Fruit fly (Drosophila melanogaster): ENCODE results near the gene CG10383.
A peak's percentile ranks its signal among the peaks of the same experiment; 100 is the strongest.

Gene CG10383

DNA sequence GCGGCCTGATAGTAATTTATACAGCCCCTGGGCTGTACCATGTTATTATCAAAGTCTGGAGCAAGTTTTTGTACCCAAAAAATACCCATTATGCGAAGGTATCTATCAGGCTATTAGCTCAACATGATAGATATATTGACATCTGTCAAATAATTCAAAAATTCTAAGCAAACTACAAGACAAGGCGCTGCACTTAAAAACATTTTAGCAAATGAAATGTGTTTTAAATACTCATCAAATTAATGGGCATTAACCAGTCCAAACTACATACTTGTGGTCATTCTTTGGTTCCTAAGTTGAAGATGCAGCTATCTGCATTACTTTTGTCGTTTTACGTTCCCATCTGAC, 42.1 kb downstream of the CG10383 start:
- peak; percentile 85 for TF ChIP-seq CG17806 (tag; optimal IDR thresholded peaks at IDR 0.05)
- TF ChIP-seq EcR (GFP tag; optimal IDR thresholded peaks at IDR 0.05) = no peak
- TF ChIP-seq CG4496 (GFP tag; IDR thresholded peaks at IDR 0.05) = peak; percentile 77
- TF ChIP-seq CG12605 (GFP tag; IDR thresholded peaks at IDR 0.05) = 0 out of 2 replicates have a peak, but pooled peaks have one; percentile 23
- TF ChIP-seq Snoo (tag; optimal IDR thresholded peaks at IDR 0.05) = peak; percentile 69
- no peak for TF ChIP-seq CG10348 (GFP tag; IDR thresholded peaks at IDR 0.05)
- peak; percentile 27 for TF ChIP-seq CG13204 (GFP tag; optimal IDR thresholded peaks at IDR 0.05)
- TF ChIP-seq CG14655 (GFP tag; optimal IDR thresholded peaks at IDR 0.05) = peak; percentile 78
- TF ChIP-seq rn (GFP tag; IDR thresholded peaks at IDR 0.05) = no peak
- peak; percentile 83 for TF ChIP-seq CG34367 (tag; optimal IDR thresholded peaks at IDR 0.05)
- TF ChIP-seq Pif1A (GFP tag; optimal IDR thresholded peaks at IDR 0.05) = peak; percentile 82
- TF ChIP-seq fd96Ca (GFP tag; IDR thresholded peaks at IDR 0.05) = peak; percentile 65
- no peak; the same call in 1 of the 2 replicates for TF ChIP-seq Ets98B (GFP tag; IDR thresholded peaks at IDR 0.05)
- peak; percentile 74 for TF ChIP-seq CG8301 (tag; optimal IDR thresholded peaks at IDR 0.05)
- peak; percentile 50 for TF ChIP-seq gl (tag; optimal IDR thresholded peaks at IDR 0.05)
- TF ChIP-seq CG9948 (tag; optimal IDR thresholded peaks at IDR 0.05) = peak; percentile 74
- peak; percentile 86 for TF ChIP-seq Pif1B (GFP tag; optimal IDR thresholded peaks at IDR 0.05)
- peak; percentile 84 for TF ChIP-seq CG8159 (tag; optimal IDR thresholded peaks at IDR 0.05)
- no peak for TF ChIP-seq CG32121 (GFP tag; IDR thresholded peaks at IDR 0.05)
- TF ChIP-seq D1 (tag; optimal IDR thresholded peaks at IDR 0.05) = peak; percentile 62
- TF ChIP-seq CG15710 (tag; optimal IDR thresholded peaks at IDR 0.05) = peak; percentile 78

DNA sequence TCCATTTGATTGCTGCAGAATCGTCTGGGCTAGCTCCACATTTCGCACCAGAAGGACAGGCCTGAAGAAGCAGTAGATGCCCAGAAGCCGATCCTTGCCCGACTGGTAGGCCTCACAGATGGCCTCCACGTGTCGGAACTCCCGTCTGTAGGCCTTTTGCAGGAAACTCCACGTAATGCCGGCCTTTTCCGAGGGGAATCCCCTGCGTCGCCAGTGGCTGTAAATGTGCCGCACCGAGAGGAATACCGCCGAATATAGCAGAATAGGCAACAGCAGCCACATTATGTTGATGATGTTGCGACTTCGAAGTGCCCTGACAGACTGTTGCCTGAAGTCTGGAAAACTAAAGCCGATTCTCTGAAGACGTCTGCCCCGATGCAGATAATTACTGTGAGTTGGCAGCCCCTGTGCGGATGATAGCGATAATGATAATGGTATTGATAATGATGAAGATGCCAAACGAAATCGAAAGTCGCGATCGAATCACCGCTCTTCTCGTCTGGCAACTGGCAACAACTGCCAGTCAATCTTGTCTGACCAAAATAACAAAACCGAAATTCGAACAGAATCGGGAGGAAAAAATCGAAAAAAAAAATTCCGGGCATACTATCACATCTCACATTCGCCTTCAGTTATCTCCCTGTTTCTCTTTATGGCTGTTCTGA, 42.6 kb downstream of the CG10383 start, which contains the start of gene Cyp310a1:
TSS of gene Cyp310a1 (minus strand) at position 348 of the 665 bp plus-strand sequence.
- TF ChIP-seq CG34367 (tag; optimal IDR thresholded peaks at IDR 0.05) = no peak
- no peak for TF ChIP-seq CG14655 (GFP tag; optimal IDR thresholded peaks at IDR 0.05)
- no peak for TF ChIP-seq CG8301 (tag; optimal IDR thresholded peaks at IDR 0.05)
- no peak for TF ChIP-seq CG15710 (tag; optimal IDR thresholded peaks at IDR 0.05)
- no peak for TF ChIP-seq CG13204 (GFP tag; optimal IDR thresholded peaks at IDR 0.05)
- no peak for TF ChIP-seq gl (tag; optimal IDR thresholded peaks at IDR 0.05)
- no peak for TF ChIP-seq CG9948 (tag; optimal IDR thresholded peaks at IDR 0.05)
- no peak for TF ChIP-seq Pif1A (GFP tag; optimal IDR thresholded peaks at IDR 0.05)
- no peak for TF ChIP-seq Snoo (tag; optimal IDR thresholded peaks at IDR 0.05)
- TF ChIP-seq CG8159 (tag; optimal IDR thresholded peaks at IDR 0.05) = no peak
- no peak for TF ChIP-seq EcR (GFP tag; optimal IDR thresholded peaks at IDR 0.05)
- TF ChIP-seq CG32121 (GFP tag; IDR thresholded peaks at IDR 0.05) = no peak
- no peak for TF ChIP-seq Ets98B (GFP tag; IDR thresholded peaks at IDR 0.05)
- TF ChIP-seq CG12605 (GFP tag; IDR thresholded peaks at IDR 0.05) = no peak
- no peak for TF ChIP-seq CG17806 (tag; optimal IDR thresholded peaks at IDR 0.05)
- no peak for TF ChIP-seq CG10348 (GFP tag; IDR thresholded peaks at IDR 0.05)
- TF ChIP-seq Pif1B (GFP tag; optimal IDR thresholded peaks at IDR 0.05) = no peak
- no peak for TF ChIP-seq D1 (tag; optimal IDR thresholded peaks at IDR 0.05)

DNA sequence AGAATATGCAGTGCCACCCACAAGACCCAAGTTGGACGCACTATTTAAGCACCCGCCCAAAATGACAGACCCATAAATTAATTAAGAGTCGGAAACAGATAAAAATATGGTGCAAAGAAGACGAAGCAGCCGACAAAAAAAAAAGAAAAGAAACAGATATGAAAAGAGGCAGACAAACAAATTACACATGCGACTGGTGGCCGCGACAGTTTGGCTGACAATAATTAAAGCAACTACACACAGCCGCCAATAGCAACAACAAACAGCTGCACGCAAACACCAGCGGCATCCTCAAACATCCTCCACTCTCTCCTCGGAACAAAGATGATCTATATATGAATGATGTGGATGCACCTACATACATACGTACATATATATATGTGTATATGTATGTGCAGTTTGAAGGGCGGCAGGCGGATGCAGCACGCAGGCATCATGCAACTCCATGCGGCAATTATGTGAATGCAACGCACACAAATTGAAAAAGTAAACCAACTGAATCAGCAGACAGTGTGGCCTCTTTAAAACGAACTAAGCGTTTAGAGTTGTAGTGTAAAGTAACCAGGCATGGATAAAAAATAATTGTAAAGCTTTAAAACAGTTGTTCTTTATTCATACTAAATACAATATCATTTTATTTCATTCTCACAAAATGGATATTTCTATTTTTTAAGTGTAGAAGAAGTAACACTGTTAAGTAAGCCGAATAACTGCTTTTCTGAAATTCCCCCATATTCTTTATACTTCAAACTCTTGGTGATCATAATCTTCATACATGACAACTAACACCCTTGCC, 47.3 kb downstream of the CG10383 start:
- peak; percentile 49 for TF ChIP-seq CG13204 (GFP tag; optimal IDR thresholded peaks at IDR 0.05)
- TF ChIP-seq CG8301 (tag; optimal IDR thresholded peaks at IDR 0.05) = peak; percentile 27
- TF ChIP-seq CG17806 (tag; optimal IDR thresholded peaks at IDR 0.05) = peak; percentile 24
- no peak for TF ChIP-seq Ets98B (GFP tag; IDR thresholded peaks at IDR 0.05)
- TF ChIP-seq Pif1A (GFP tag; optimal IDR thresholded peaks at IDR 0.05) = peak; percentile 58
- peak; percentile 58 for TF ChIP-seq CG34367 (tag; optimal IDR thresholded peaks at IDR 0.05)
- peak; percentile 48 for TF ChIP-seq Snoo (tag; optimal IDR thresholded peaks at IDR 0.05)
- TF ChIP-seq CG8159 (tag; optimal IDR thresholded peaks at IDR 0.05) = peak; percentile 24
- TF ChIP-seq CG32121 (GFP tag; IDR thresholded peaks at IDR 0.05) = no peak
- TF ChIP-seq CG15710 (tag; optimal IDR thresholded peaks at IDR 0.05) = peak; percentile 70
- TF ChIP-seq CG14655 (GFP tag; optimal IDR thresholded peaks at IDR 0.05) = peak; percentile 20
- TF ChIP-seq CG4496 (GFP tag; IDR thresholded peaks at IDR 0.05) = 0 out of 3 replicates have a peak, but pooled peaks have one; percentile 13
- no peak for TF ChIP-seq D1 (tag; optimal IDR thresholded peaks at IDR 0.05)
- TF ChIP-seq Pif1B (GFP tag; optimal IDR thresholded peaks at IDR 0.05) = peak; percentile 1
- TF ChIP-seq CG9948 (tag; optimal IDR thresholded peaks at IDR 0.05) = peak; percentile 48
- TF ChIP-seq CG10348 (GFP tag; IDR thresholded peaks at IDR 0.05) = no peak

DNA sequence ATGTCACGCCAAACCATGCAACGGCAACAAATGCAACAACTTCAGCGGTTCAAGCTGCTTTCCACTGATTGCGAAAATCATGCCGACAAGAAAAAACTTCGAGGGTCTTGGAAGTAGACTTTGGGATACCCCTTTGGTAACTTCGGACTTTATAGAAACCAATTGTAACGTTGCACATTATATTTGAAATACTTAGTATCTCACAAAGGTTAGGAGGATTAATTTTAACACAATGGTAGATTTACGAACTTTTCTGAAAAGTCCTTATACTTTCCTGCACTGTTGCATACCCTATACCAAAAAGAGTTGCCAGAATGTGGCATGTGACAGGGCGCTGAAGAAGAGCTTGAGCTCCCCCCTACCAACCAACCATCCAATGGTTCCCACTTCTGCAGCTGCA, 49.9 kb downstream of the CG10383 start:
- TF ChIP-seq CG17806 (tag; optimal IDR thresholded peaks at IDR 0.05) (peak; percentile 66), fd96Ca (GFP tag; IDR thresholded peaks at IDR 0.05) (peak; percentile 59; the same call in 1 of the 3 replicates), Ets98B (GFP tag; IDR thresholded peaks at IDR 0.05) (peak; percentile 36; the same call in 1 of the 2 replicates), CG8301 (tag; optimal IDR thresholded peaks at IDR 0.05) (peak; percentile 60), CG14655 (GFP tag; optimal IDR thresholded peaks at IDR 0.05) (peak; percentile 62), EcR (GFP tag; optimal IDR thresholded peaks at IDR 0.05) (no peak), D1 (tag; optimal IDR thresholded peaks at IDR 0.05) (no peak), CG8159 (tag; optimal IDR thresholded peaks at IDR 0.05) (peak; percentile 74), rn (GFP tag; IDR thresholded peaks at IDR 0.05) (0 out of 2 replicates have a peak, but pooled peaks have one; percentile 23), CG4496 (GFP tag; IDR thresholded peaks at IDR 0.05) (peak; percentile 74; the same call in 2 of the 3 replicates), CG13204 (GFP tag; optimal IDR thresholded peaks at IDR 0.05) (no peak), CG34367 (tag; optimal IDR thresholded peaks at IDR 0.05) (peak; percentile 49), CG9948 (tag; optimal IDR thresholded peaks at IDR 0.05) (peak; percentile 58), CG15710 (tag; optimal IDR thresholded peaks at IDR 0.05) (peak; percentile 51), CG10348 (GFP tag; IDR thresholded peaks at IDR 0.05) (no peak), Snoo (tag; optimal IDR thresholded peaks at IDR 0.05) (peak; percentile 69), Pif1A (GFP tag; optimal IDR thresholded peaks at IDR 0.05) (peak; percentile 74), gl (tag; optimal IDR thresholded peaks at IDR 0.05) (peak; percentile 27), CG32121 (GFP tag; IDR thresholded peaks at IDR 0.05) (peak; percentile 52), Pif1B (GFP tag; optimal IDR thresholded peaks at IDR 0.05) (peak; percentile 59), CG12605 (GFP tag; IDR thresholded peaks at IDR 0.05) (no peak)

Data from whole organism, pupa.